Fruit fly (Drosophila melanogaster) whole organism, adult: ENCODE measurements around the gene CG11555.

Experiments
- CG33017 ChIP-seq: fragments of 200-800 bp; sonication (Bioruptor generic); optimal IDR thresholded peaks from 2 replicates; lab custom pipeline; 2018; ENCODE audit warnings: missing biosample characterization, mild to moderate bottlenecking, missing genetic modification characterization, moderate library complexity
- CG5204 ChIP-seq: fragments of 200-800 bp; sonication (Bioruptor generic); optimal IDR thresholded peaks from 2 replicates; lab custom pipeline; 2016; ENCODE audit warnings: missing biosample characterization, missing genetic modification characterization
- CG7045 ChIP-seq: fragments of 200-800 bp; sonication (Bioruptor generic); optimal IDR thresholded peaks from 2 replicates; lab custom pipeline; 2017; ENCODE audit warnings: missing biosample characterization, mild to moderate bottlenecking, missing genetic modification characterization
- CG7101 ChIP-seq: fragments of 200-800 bp; sonication (Bioruptor generic); optimal IDR thresholded peaks from 2 replicates; lab custom pipeline; 2018; ENCODE audit warnings: missing biosample characterization, mild to moderate bottlenecking, missing genetic modification characterization, moderate library complexity
- Clk ChIP-seq: fragments of 200-800 bp; sonication (Bioruptor generic); optimal IDR thresholded peaks from 2 replicates; lab custom pipeline; 2017; ENCODE audit warnings: missing biosample characterization, missing genetic modification characterization
- Crg-1 ChIP-seq: fragments of 200-800 bp; sonication (Bioruptor generic); optimal IDR thresholded peaks from 2 replicates; lab custom pipeline; 2016; ENCODE audit warnings: missing biosample characterization, missing genetic modification characterization
- Hr96 ChIP-seq: fragments of 200-800 bp; sonication (Bioruptor generic); optimal IDR thresholded peaks from 2 replicates; lab custom pipeline; 2016; ENCODE audit warnings: missing biosample characterization, missing genetic modification characterization
- Mnt ChIP-seq: fragments of 200-800 bp; sonication (Bioruptor generic); optimal IDR thresholded peaks from 2 replicates; lab custom pipeline; 2016; ENCODE audit warnings: missing biosample characterization, mild to moderate bottlenecking, missing genetic modification characterization
- bab1 ChIP-seq: fragments of 200-800 bp; sonication (Bioruptor generic); optimal IDR thresholded peaks from 3 replicates; lab custom pipeline; 2019; ENCODE audit warnings: missing biosample characterization, mild to moderate bottlenecking, missing genetic modification characterization, moderate library complexity
- cic ChIP-seq: fragments of 200-800 bp; sonication (Bioruptor generic); optimal IDR thresholded peaks from 2 replicates; lab custom pipeline; 2017; ENCODE audit warnings: missing biosample characterization, mild to moderate bottlenecking, missing genetic modification characterization, moderate library complexity
- cnc ChIP-seq, 2 experiments: fragments of >200 bp; optimal IDR thresholded peaks; 2 replicates each; lab custom pipeline; 2017
- kay ChIP-seq: fragments of 200-800 bp; sonication (Bioruptor generic); peaks from one replicate; lab custom pipeline; 2016; ENCODE audit warnings: missing biosample characterization, missing genetic modification characterization, borderline replicate concordance
- ovo ChIP-seq: fragments of 200-800 bp; sonication (Bioruptor generic); optimal IDR thresholded peaks from 2 replicates; lab custom pipeline; 2016; ENCODE audit warnings: missing biosample characterization, missing genetic modification characterization

DNA sequence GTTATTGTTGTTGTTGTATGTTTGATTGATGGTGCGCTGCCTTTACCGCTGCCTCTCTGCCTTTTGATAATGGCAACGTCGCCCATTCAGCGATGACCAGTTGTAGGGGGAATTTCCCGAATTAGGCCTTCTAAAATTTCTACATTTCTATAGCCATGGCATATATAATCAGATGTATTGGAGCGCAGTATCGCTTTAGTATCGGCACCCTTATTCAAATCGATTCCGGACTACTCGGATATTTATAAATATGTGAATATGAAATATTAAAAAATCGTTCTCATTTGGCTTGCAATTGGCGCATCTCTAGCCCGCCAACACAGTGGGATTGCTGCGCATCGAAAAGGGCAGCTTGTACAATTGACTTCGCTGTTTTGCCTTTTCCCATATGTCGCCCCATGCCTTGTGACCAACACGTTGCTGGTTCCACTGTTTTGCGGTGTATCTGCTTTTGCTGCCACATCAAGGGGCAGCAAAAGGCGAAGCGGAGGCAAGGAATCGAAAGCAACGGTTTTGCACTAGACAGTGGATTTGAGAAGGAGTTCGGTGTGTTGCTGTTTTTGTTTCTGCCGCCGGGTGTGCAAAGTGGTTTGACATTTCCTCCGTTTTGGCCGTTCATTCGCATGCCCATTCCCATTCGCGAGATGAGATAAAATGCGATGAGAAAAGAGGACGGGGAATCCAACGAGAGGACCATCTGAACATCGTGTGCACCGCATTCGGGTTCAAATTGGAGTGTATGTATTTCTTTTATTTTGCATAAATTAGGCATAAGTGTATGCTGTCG, 48.8 kb upstream of the CG11555 start:
- TF ChIP-seq kay (GFP tag; lab: Kevin White, UChicago) (no peak), CG33017 (no peak), cic (GFP tag; lab: Kevin White, UChicago) (no peak), Mnt (GFP tag; lab: Kevin White, UChicago) (no peak), Clk (GFP tag; lab: Kevin White, UChicago) (no peak), CG5204 (GFP tag; lab: Kevin White, UChicago) (peak; percentile 8), cnc (optimal IDR thresholded peaks at IDR 0.05; lab: Kevin White, UChicago) (no peak), CG7045 (GFP tag; lab: Kevin White, UChicago) (no peak), bab1 (GFP tag; lab: Kevin White, UChicago) (no peak), ovo (GFP tag; lab: Kevin White, UChicago) (no peak), Hr96 (GFP tag; lab: Kevin White, UChicago) (no peak), Crg-1 (GFP tag; lab: Kevin White, UChicago) (no peak), CG7101 (no peak)
